Worm (Caenorhabditis elegans) whole organism, L4/young adult: ENCODE measurements around the gene mig-32.

Experiments
- W03F9.2 ChIP-seq: fragments of 150-350 bp; optimal IDR thresholded peaks from 2 replicates; lab custom pipeline; 2014; ENCODE audit warnings: missing biosample characterization, missing genetic modification characterization
- dao-5 ChIP-seq: sonication (generic microtip); optimal IDR thresholded peaks from 2 replicates; lab custom pipeline; 2016; ENCODE audit warnings: missing genotype, missing genetic modification characterization, moderate library complexity, missing compliant biosample characterization
- him-1 ChIP-seq: sonication (generic microtip); optimal IDR thresholded peaks from 2 replicates; lab custom pipeline; 2016; ENCODE audit warnings: missing genotype, missing genetic modification reagents, missing genetic modification characterization, missing compliant biosample characterization

ce11 chrIV:12078907-12079523, 13.0 kb downstream of the mig-32 start, which contains the start of gene lex-1:
- TF ChIP-seq him-1 (tag; lab: Kevin White, UChicago) (no peak), dao-5 (no peak), W03F9.2 (peak; percentile 8)
